Fruit fly (Drosophila melanogaster) whole organism, wandering third instar larva: ENCODE results near the gene CG33514.

ENCODE experiments used
- Abd-B ChIP-seq: fragments of >200 bp; optimal IDR thresholded peaks from 2 replicates; lab custom pipeline; 2017; ENCODE audit warnings: missing biosample characterization, missing genetic modification characterization
- CG32264 ChIP-seq: fragments of 200-800 bp; sonication (Bioruptor generic); optimal IDR thresholded peaks from 2 replicates; lab custom pipeline; 2016; ENCODE audit warnings: missing biosample characterization, missing genetic modification characterization
- CG9705 ChIP-seq: fragments of 200-800 bp; sonication (Bioruptor generic); optimal IDR thresholded peaks from 2 replicates; lab custom pipeline; 2018; ENCODE audit warnings: missing biosample characterization, mild to moderate bottlenecking, missing genetic modification characterization
- CrebA ChIP-seq: fragments of 200-800 bp; sonication (Bioruptor generic); optimal IDR thresholded peaks from 2 replicates; lab custom pipeline; 2016; ENCODE audit warnings: missing biosample characterization, mild to moderate bottlenecking, missing genetic modification characterization, borderline replicate concordance
- Dfd ChIP-seq: fragments of >200 bp; optimal IDR thresholded peaks from 2 replicates; lab custom pipeline; 2017; ENCODE audit warnings: missing biosample characterization, missing genetic modification characterization
- GATAd ChIP-seq: sonication (Bioruptor generic); optimal IDR thresholded peaks from 2 replicates; lab custom pipeline; 2016; ENCODE audit warnings: missing biosample characterization, missing genetic modification characterization
- Hnf4 ChIP-seq: fragments of 200-800 bp; sonication (Bioruptor generic); optimal IDR thresholded peaks from 2 replicates; lab custom pipeline; 2016; ENCODE audit warnings: missing biosample characterization, mild to moderate bottlenecking, missing genetic modification characterization
- Hr78 ChIP-seq: fragments of >200 bp; optimal IDR thresholded peaks from 2 replicates; lab custom pipeline; 2017; ENCODE audit warnings: missing biosample characterization, missing genetic modification characterization
- Hr83 ChIP-seq: fragments of 200-300 bp; sonication (Bioruptor generic); optimal IDR thresholded peaks from 2 replicates; lab custom pipeline; 2016; ENCODE audit warnings: missing biosample characterization, mild to moderate bottlenecking, missing genetic modification characterization, moderate library complexity; ENCODE audit not compliant: poor library complexity, severe bottlenecking
- Jra ChIP-seq: sonication (Bioruptor generic); optimal IDR thresholded peaks from 2 replicates; lab custom pipeline; 2016; ENCODE audit warnings: missing biosample characterization, missing genetic modification characterization
- Mio ChIP-seq: sonication (Bioruptor generic); optimal IDR thresholded peaks from 2 replicates; lab custom pipeline; 2016; ENCODE audit warnings: missing biosample characterization, missing genetic modification characterization
- Myc ChIP-seq: fragments of >200 bp; optimal IDR thresholded peaks from 2 replicates; lab custom pipeline; 2017
- N ChIP-seq: fragments of >200 bp; optimal IDR thresholded peaks from 2 replicates; lab custom pipeline; 2018; ENCODE audit warnings: missing biosample characterization, missing external identifiers, missing genetic modification characterization
- OdsH ChIP-seq: fragments of 200-800 bp; sonication (Bioruptor generic); optimal IDR thresholded peaks from 2 replicates; lab custom pipeline; 2016; ENCODE audit warnings: missing biosample characterization, mild to moderate bottlenecking, missing genetic modification characterization
- Rel ChIP-seq, 2 experiments: fragments of 200-800 bp; sonication (Bioruptor generic) in 1 of 2; optimal IDR thresholded peaks; 2 replicates in 1 of 2; 3 replicates in 1 of 2; lab custom pipeline; 2016 to 2019; ENCODE audit warnings: mild to moderate bottlenecking in 2 of 2, missing biosample characterization in 2 of 2, missing genetic modification characterization in 2 of 2, moderate library complexity in 1 of 2
- Sp1 ChIP-seq: fragments of 200-800 bp; sonication (Bioruptor generic); optimal IDR thresholded peaks from 3 replicates; lab custom pipeline; 2019; ENCODE audit warnings: missing biosample characterization, mild to moderate bottlenecking, missing genetic modification characterization, moderate library complexity
- br ChIP-seq: fragments of 200-800 bp; sonication (Bioruptor generic); optimal IDR thresholded peaks from 2 replicates; lab custom pipeline; 2016; ENCODE audit warnings: missing biosample characterization, missing genetic modification characterization
- dl ChIP-seq, 2 experiments: fragments of 175-275, 200-275 bp in 1 of 2; fragments of 200-275 bp in 1 of 2; sonication (Bioruptor generic); optimal IDR thresholded peaks; lab custom pipeline; 2018; ENCODE audit warnings: mild to moderate bottlenecking in 2 of 2, missing biosample characterization in 2 of 2, missing genetic modification characterization in 2 of 2, moderate library complexity in 2 of 2; ENCODE audit not compliant: partially characterized antibody in 2 of 2, insufficient read depth in 1 of 2
- dsf ChIP-seq: sonication (Bioruptor generic); optimal IDR thresholded peaks from 2 replicates; lab custom pipeline; 2016; ENCODE audit warnings: missing biosample characterization, missing genetic modification characterization, borderline replicate concordance
- ey ChIP-seq: fragments of 200-800 bp; sonication (Bioruptor generic); optimal IDR thresholded peaks from 2 replicates; lab custom pipeline; 2016; ENCODE audit warnings: missing biosample characterization, missing genetic modification characterization
- foxo ChIP-seq, 2 experiments: fragments of 200-800 bp; sonication (Bioruptor generic); optimal IDR thresholded peaks; 2 replicates in 1 of 2; 3 replicates in 1 of 2; lab custom pipeline; 2016 to 2017; ENCODE audit warnings: missing biosample characterization in 2 of 2, missing genetic modification characterization in 2 of 2
- fru ChIP-seq: fragments of 200-800 bp; sonication (Bioruptor generic); optimal IDR thresholded peaks from 3 replicates; lab custom pipeline; 2016; ENCODE audit warnings: missing biosample characterization, mild to moderate bottlenecking, missing genetic modification characterization
- h ChIP-seq: fragments of 200-800 bp; sonication (Bioruptor generic); optimal IDR thresholded peaks from 3 replicates; lab custom pipeline; 2016; ENCODE audit warnings: missing biosample characterization, mild to moderate bottlenecking, missing genetic modification characterization
- jim ChIP-seq: fragments of 175-275, 200-325 bp; sonication (Bioruptor generic); optimal IDR thresholded peaks from 2 replicates; lab custom pipeline; 2016; ENCODE audit warnings: missing biosample characterization, mild to moderate bottlenecking, missing genetic modification characterization
- lola ChIP-seq: fragments of >200 bp; optimal IDR thresholded peaks from 2 replicates; lab custom pipeline; 2017; ENCODE audit warnings: missing biosample characterization, missing genetic modification characterization
- psq ChIP-seq: fragments of 200-800 bp; sonication (Bioruptor generic); optimal IDR thresholded peaks from 3 replicates; lab custom pipeline; 2017; ENCODE audit warnings: missing biosample characterization, mild to moderate bottlenecking, missing genetic modification characterization, moderate library complexity
- rgr ChIP-seq: fragments of 200-800 bp; sonication (Bioruptor generic); optimal IDR thresholded peaks from 3 replicates; lab custom pipeline; 2016; ENCODE audit warnings: missing biosample characterization, mild to moderate bottlenecking, missing genetic modification characterization
- sage ChIP-seq: fragments of 200-800 bp; sonication (Bioruptor generic); optimal IDR thresholded peaks from 2 replicates; lab custom pipeline; 2016; ENCODE audit warnings: missing biosample characterization, mild to moderate bottlenecking, missing genetic modification characterization
- sv ChIP-seq: fragments of 200-800 bp; sonication (Bioruptor generic); optimal IDR thresholded peaks from 3 replicates; lab custom pipeline; 2016; ENCODE audit warnings: missing biosample characterization, missing genetic modification characterization
- tai ChIP-seq: sonication (Bioruptor generic); optimal IDR thresholded peaks from 2 replicates; lab custom pipeline; 2016; ENCODE audit warnings: missing biosample characterization, missing genetic modification characterization
- usp ChIP-seq: fragments of >200 bp; optimal IDR thresholded peaks from 2 replicates; lab custom pipeline; 2017; ENCODE audit warnings: missing biosample characterization, missing genetic modification characterization
- woc ChIP-seq: sonication (Bioruptor generic); optimal IDR thresholded peaks from 2 replicates; lab custom pipeline; 2016; ENCODE audit warnings: missing biosample characterization, mild to moderate bottlenecking, missing genetic modification characterization

Gene CG33514

DNA sequence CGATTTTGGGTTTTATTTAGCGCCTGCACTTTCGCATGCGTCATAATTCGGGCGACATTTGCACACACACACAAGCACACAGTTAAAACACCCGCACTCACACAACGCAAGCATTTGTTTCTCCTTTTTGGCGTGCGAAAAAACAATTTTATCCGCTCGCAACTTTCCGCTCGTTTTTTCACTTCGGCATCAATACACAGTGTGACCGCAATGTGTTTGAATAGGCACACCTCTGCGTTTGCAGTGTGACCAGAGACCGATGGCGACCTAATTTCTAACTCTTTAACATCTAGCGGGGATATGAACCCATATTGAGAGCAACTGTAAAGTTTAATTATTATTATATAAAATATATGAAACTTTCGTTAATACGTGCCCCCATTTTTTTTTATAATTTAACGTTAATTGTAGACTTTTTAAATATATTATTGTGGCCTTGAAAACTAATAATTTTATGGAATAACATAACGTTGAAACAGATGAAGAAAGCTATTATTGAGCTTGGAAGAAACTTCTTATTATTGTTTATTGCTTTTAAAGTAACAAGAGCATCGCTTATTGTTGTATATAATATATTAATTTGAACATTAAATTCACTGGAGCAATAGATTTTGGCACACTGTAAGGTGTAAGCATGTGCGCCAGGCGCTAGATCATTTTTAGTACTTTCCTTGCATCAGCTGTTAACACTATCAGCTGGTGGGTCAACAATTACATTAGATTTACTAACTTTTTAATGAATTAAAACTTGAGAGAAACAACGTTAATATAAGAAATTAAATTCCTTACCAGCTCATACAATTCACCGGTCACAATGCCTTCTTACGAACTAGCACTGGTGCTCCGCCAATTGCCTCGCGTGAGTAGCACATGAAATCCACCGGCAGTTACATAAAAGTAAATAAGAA, 1.1 kb upstream of the CG33514 start, which contains the start of the genes Cip4 and mRpS6 (continued):
- TF ChIP-seq psq (GFP tag; lab: Kevin White, UChicago) (peak; percentile 70), foxo (GFP tag; optimal IDR thresholded peaks at IDR 0.05; lab: Kevin White, UChicago) (peak in 1 of 2 experiments; percentile 84)

DNA sequence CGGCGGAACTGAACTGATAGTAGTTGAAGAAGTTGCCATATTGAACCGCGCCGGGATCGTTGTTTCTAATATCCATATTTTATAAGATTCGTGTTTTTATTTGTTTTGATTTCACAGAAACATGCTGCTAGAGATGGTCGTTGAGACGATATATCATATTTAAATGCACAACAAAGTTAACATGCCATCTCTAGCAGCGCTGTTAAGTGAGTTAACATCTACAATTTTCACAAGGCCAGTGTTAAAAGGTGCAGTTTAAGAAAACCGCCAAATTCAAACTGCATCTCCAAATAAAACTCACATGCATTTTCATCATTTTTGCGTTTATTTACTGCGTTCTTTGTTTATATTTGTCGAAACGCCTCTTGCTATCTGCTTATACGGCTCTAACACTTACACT, 2.1 kb downstream of the CG33514 start, which contains the start of gene CG11342:
CG11342 (minus strand) TSS at position 120 of the 400 bp plus-strand sequence.
- TF ChIP-seq Myc (lab: Kevin White, UChicago) (no peak), fru (GFP tag; lab: Kevin White, UChicago) (peak; percentile 54), Hnf4 (GFP tag; lab: Kevin White, UChicago) (peak; percentile 76), Hr83 (GFP tag; lab: Kevin White, UChicago) (peak; percentile 84), br (GFP tag; lab: Kevin White, UChicago) (peak; percentile 21), CrebA (GFP tag; lab: Kevin White, UChicago) (no peak), tai (peak; percentile 77), Jra (GFP tag; lab: Kevin White, UChicago) (peak; percentile 8), foxo (GFP tag; optimal IDR thresholded peaks at IDR 0.05; lab: Kevin White, UChicago) (peak in 1 of 2 experiments; percentile 43), woc (GFP tag; lab: Kevin White, UChicago) (peak; percentile 2), rgr (GFP tag; lab: Kevin White, UChicago) (peak; percentile 57), GATAd (GFP tag; lab: Kevin White, UChicago) (no peak), psq (GFP tag; lab: Kevin White, UChicago) (no peak), OdsH (GFP tag; lab: Kevin White, UChicago) (peak; percentile 11)

DNA sequence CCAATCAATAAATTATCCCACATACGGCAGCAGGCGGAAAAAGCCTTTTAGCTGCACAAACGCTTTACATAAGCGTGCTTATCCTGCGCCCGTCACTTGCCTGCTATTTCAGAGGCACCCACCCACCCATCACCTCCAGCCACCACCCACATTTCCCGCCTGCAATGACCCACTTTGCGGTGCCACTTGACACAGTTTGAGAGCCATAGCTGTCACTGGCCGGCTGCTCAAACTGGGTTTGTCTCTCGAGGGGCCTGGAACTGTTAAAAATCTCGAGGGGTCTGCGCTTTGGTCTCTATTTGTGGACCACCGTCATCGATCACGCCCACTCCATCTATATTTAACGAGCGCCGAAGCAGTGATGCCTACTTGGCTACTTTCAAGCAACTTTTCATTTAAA, 6.7 kb downstream of the CG33514 start:
- TF ChIP-seq dl (GFP tag; optimal IDR thresholded peaks at IDR 0.05; lab: Kevin White, UChicago; ENCODE audit: insufficient read depth in 1 of 2, partially characterized antibody in 2 of 2) = no peak
- no peak for TF ChIP-seq Mio (GFP tag; lab: Kevin White, UChicago)
- no peak for TF ChIP-seq Hr78 (GFP tag; lab: Kevin White, UChicago)
- TF ChIP-seq N (GFP tag; lab: Kevin White, UChicago) = no peak
- TF ChIP-seq tai = no peak
- TF ChIP-seq jim (GFP tag; lab: Kevin White, UChicago) = no peak
- no peak for TF ChIP-seq CG9705 (GFP tag; lab: Kevin White, UChicago)
- no peak for TF ChIP-seq CG32264
- TF ChIP-seq Sp1 = no peak
- no peak for TF ChIP-seq ey (GFP tag; lab: Kevin White, UChicago)
- no peak for TF ChIP-seq woc (GFP tag; lab: Kevin White, UChicago)
- no peak for TF ChIP-seq CrebA (GFP tag; lab: Kevin White, UChicago)
- no peak for TF ChIP-seq Dfd

DNA sequence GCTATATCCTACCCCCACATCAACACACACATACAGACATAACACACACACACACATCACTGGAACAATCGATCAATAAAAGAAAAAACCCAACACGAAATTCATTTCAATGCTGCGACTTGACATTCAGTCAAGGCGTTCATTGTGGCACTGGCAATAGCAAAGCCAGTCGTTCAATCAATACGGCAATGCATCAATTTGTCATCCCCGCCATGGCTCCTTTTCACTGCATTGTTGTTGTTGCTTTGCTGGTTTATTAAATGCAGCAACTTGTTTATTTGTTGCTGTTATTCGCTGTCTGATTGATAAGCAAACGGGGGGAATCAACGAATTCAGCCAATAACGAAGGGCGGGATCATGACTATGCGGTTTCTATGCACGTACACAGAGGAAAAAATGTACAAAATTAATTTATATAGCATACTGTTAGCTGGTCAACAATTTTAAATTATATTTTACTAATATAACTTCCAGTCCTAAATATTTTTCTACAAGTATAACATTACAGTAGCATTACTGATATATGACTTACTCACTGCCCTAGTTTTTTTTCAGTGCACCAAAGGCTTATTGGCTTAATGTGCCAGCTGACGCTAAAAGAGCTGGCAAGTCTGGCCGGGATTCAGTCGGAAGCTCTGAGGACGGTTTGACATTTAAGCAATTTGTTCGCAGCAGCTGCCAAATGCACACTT, 10.6 kb downstream of the CG33514 start:
- TF ChIP-seq Hr83 (GFP tag; lab: Kevin White, UChicago) (no peak), dsf (no peak), OdsH (GFP tag; lab: Kevin White, UChicago) (no peak), CG9705 (GFP tag; lab: Kevin White, UChicago) (no peak), Abd-B (no peak), tai (no peak), Hnf4 (GFP tag; lab: Kevin White, UChicago) (no peak), fru (GFP tag; lab: Kevin White, UChicago) (no peak), CG32264 (no peak), foxo (GFP tag; optimal IDR thresholded peaks at IDR 0.05; lab: Kevin White, UChicago) (no peak), lola (GFP tag; lab: Kevin White, UChicago) (no peak), CrebA (GFP tag; lab: Kevin White, UChicago) (no peak), h (GFP tag; lab: Kevin White, UChicago) (no peak), usp (no peak), psq (GFP tag; lab: Kevin White, UChicago) (no peak), sage (no peak), sv (GFP tag; lab: Kevin White, UChicago) (no peak), Rel (GFP tag; optimal IDR thresholded peaks at IDR 0.05; lab: Kevin White, UChicago) (no peak), Rel (tag; optimal IDR thresholded peaks at IDR 0.05; lab: Kevin White, UChicago) (no peak)
- TF ChIP-seq, all 38 proteins: peak for 0
